Fruit fly (Drosophila melanogaster): Measurements from ENCODE around the gene SNF4Agamma.
A peak's percentile ranks its signal among the peaks of the same experiment; 100 is the strongest.

SNF4Agamma gene

DNA sequence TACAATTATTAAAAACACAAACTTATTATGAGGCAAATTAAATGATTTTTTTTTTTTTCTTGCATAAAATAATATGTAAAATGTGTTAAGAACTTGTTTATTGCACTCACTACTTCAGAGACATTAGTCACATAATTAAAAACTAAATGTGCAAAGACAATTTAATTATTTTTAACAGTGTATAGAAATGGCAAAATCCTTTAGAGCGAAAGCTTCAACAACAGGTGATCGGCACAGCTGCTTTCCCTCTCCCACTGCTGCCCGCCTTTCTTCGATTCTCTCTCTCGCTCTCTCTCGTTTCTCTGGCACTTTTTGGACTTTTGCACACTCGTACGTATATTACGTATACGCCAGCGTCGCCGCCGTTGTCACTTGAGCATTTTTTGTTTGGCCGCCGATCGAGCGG is 39.9 kb downstream of the SNF4Agamma start (continued):
- peak; percentile 31 for TF ChIP-seq Hr4 (GFP tag; optimal IDR thresholded peaks at IDR 0.05)
- TF ChIP-seq topi (GFP tag; optimal IDR thresholded peaks at IDR 0.05), result peak; percentile 14
- no peak for TF ChIP-seq CG8632 (GFP tag; optimal IDR thresholded peaks at IDR 0.05)

DNA sequence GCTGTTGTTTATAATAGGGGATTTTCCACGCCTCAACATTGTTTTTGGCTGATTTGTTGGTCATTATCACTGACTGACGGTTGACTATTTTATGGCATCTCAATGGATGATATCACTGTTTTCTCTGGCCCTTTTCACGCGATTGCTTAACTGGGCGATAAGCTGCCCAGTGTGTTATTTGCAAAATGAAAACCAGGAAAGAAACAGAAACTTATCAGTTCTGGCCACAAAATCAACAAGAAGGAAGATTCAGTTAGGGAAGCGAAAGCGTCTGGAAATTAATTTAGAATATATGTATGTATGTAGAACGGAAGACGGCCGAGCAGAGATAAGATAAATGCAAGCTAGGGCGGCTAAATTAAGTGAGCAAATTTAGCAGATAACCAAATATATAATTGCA is 41.4 kb downstream of the SNF4Agamma start:
- peak; percentile 6 for TF ChIP-seq vri (GFP tag; optimal IDR thresholded peaks at IDR 0.05)
- no peak for TF ChIP-seq Gug (GFP tag; IDR thresholded peaks at IDR 0.05)

DNA sequence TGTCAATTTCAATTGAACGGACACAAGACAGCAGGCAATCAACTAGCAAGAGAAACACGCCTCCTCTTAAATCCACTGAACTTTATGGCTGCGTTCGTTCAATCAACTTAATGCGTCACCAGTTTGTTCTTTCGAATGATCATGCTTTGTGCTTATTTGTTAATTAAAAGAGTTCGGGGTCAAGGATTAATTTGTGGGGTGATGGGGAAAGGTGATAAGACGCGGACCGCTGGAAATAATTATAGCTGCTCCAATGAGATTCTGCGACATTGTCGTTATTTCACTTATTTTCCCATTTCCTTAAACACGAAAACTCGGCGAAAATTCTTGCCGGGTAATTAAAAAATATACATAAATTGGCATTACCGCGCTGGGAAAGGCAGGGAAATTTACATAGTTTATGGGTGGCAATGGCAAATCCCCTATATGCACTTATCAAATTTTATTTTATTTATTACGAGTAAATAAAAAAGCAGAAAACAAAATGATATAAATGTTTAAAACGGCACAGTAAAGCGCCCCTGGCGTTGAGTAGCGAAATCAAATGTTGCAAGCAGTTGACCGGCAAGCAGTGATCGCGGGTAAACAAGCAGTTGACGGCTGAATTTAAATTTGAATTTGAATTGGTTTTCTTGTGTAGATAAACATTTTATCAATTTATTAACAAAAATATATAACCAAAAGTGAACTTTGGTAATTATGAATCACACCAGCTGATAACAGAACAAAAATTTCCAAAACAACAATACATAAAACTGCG is 44.0 kb downstream of the SNF4Agamma start:
- TF ChIP-seq salr (GFP tag; optimal IDR thresholded peaks at IDR 0.05) (peak in 1 of 2 experiments; percentile 34), Hr38 (GFP tag; optimal IDR thresholded peaks at IDR 0.05) (no peak), Hr39 (GFP tag; optimal IDR thresholded peaks at IDR 0.05) (peak; percentile 54), CG15336 (GFP tag; IDR thresholded peaks at IDR 0.05) (no peak), Sox102F (GFP tag; optimal IDR thresholded peaks at IDR 0.05) (no peak), ss (GFP tag; optimal IDR thresholded peaks at IDR 0.05) (no peak), CG6792 (GFP tag; optimal IDR thresholded peaks at IDR 0.05) (peak; percentile 15), cyc (GFP tag; optimal IDR thresholded peaks at IDR 0.05) (peak; percentile 65), fd85E (GFP tag; optimal IDR thresholded peaks at IDR 0.05) (no peak), Blimp-1 (GFP tag; optimal IDR thresholded peaks at IDR 0.05) (no peak), CG8632 (GFP tag; optimal IDR thresholded peaks at IDR 0.05) (no peak), CG8119 (GFP tag; IDR thresholded peaks at IDR 0.05) (no peak), CG10669 (GFP tag; optimal IDR thresholded peaks at IDR 0.05) (peak; percentile 12), CG31627 (GFP tag; optimal IDR thresholded peaks at IDR 0.05) (peak; percentile 60), net (GFP tag; optimal IDR thresholded peaks at IDR 0.05) (no peak), dsx (GFP tag; optimal IDR thresholded peaks at IDR 0.05; ENCODE audit: poor library complexity, severe bottlenecking) (peak; percentile 16), CG4318 (GFP tag; optimal IDR thresholded peaks at IDR 0.05) (no peak), lz (GFP tag; optimal IDR thresholded peaks at IDR 0.05) (peak; percentile 50), eg (GFP tag; IDR thresholded peaks at IDR 0.05) (no peak), Met (GFP tag; optimal IDR thresholded peaks at IDR 0.05) (peak; percentile 57), OdsH (GFP tag; optimal IDR thresholded peaks at IDR 0.05) (peak; percentile 55), fkh (GFP tag; optimal IDR thresholded peaks at IDR 0.05) (peak; percentile 82), dac (GFP tag; optimal IDR thresholded peaks at IDR 0.05) (peak; percentile 56), Sox14 (GFP tag; optimal IDR thresholded peaks at IDR 0.05) (peak; percentile 56), CG6276 (GFP tag; optimal IDR thresholded peaks at IDR 0.05) (no peak), Eip75B (GFP tag; optimal IDR thresholded peaks at IDR 0.05) (peak; percentile 28), CG10631 (GFP tag; optimal IDR thresholded peaks at IDR 0.05) (no peak), CG34406 (GFP tag; optimal IDR thresholded peaks at IDR 0.05) (peak; percentile 6), topi (GFP tag; optimal IDR thresholded peaks at IDR 0.05) (peak; percentile 50), Eip78C (GFP tag) (peak; percentile 67), Smox (GFP tag; optimal IDR thresholded peaks at IDR 0.05) (peak; percentile 3), CG11294 (GFP tag; IDR thresholded peaks at IDR 0.05) (no peak), fd59A (GFP tag; optimal IDR thresholded peaks at IDR 0.05) (peak; percentile 6), pdm3 (GFP tag; optimal IDR thresholded peaks at IDR 0.05) (peak; percentile 57), Gug (GFP tag; IDR thresholded peaks at IDR 0.05) (no peak), CG1621 (tag; optimal IDR thresholded peaks at IDR 0.05) (peak; percentile 19), svp (GFP tag) (peak; percentile 80), Sox15 (GFP tag; optimal IDR thresholded peaks at IDR 0.05) (no peak), CG32006 (GFP tag; optimal IDR thresholded peaks at IDR 0.05) (peak; percentile 36), CG9139 (GFP tag; optimal IDR thresholded peaks at IDR 0.05) (no peak), Eip93F (GFP tag; optimal IDR thresholded peaks at IDR 0.05) (no peak), achi (GFP tag; optimal IDR thresholded peaks at IDR 0.05) (no peak), CG7368 (GFP tag; optimal IDR thresholded peaks at IDR 0.05) (no peak), CG6854 (GFP tag; optimal IDR thresholded peaks at IDR 0.05) (no peak), spab (GFP tag; optimal IDR thresholded peaks at IDR 0.05) (no peak)
